Worm (Caenorhabditis elegans) whole organism, L4 larva: Measurements from ENCODE around the gene spe-43.
A peak's percentile ranks its signal among the peaks of the same experiment; 100 is the strongest.

Experiments used
- F26F4.8 ChIP-seq: fragments of 200-800 bp; sonication (Bioruptor generic); conservative IDR thresholded peaks from 2 replicates; pipeline ENCODE4 v1.3.6; 2022; ENCODE audit warnings: missing genetic modification characterization, missing compliant biosample characterization
- F37D6.2 ChIP-seq: sonication (generic microtip); optimal IDR thresholded peaks from 2 replicates; lab custom pipeline; 2016; ENCODE audit warnings: mild to moderate bottlenecking, missing genetic modification characterization, missing compliant biosample characterization
- F49E8.2 ChIP-seq: sonication (generic microtip); optimal IDR thresholded peaks from 2 replicates; lab custom pipeline; 2016; ENCODE audit warnings: missing compliant biosample characterization, mild to moderate bottlenecking, missing genetic modification characterization, borderline replicate concordance
- T20F7.1 ChIP-seq: fragments of 200-800 bp; sonication (Bioruptor generic); optimal IDR thresholded peaks from 2 replicates; lab custom pipeline; 2018; ENCODE audit warnings: mild to moderate bottlenecking, missing genetic modification characterization, missing compliant biosample characterization
- T26A8.4 ChIP-seq: fragments of 200-800 bp; sonication (Bioruptor generic); IDR thresholded peaks from 2 replicates; pipeline ENCODE4 v1.3.6; 2022; ENCODE audit warnings: missing genetic modification characterization, missing compliant biosample characterization
- Y105C5A.15 ChIP-seq: fragments of 200-800 bp; sonication (Bioruptor generic); IDR thresholded peaks from 2 replicates; pipeline ENCODE4 v1.3.6; 2022; ENCODE audit warnings: missing genetic modification characterization, missing compliant biosample characterization
- Y75B8A.6 ChIP-seq: fragments of 200-800 bp; sonication (Bioruptor generic); IDR thresholded peaks from 2 replicates; pipeline ENCODE4 v1.3.6; 2022; ENCODE audit warnings: missing genetic modification reagents, missing genetic modification characterization, missing compliant biosample characterization
- ZK337.2 ChIP-seq: fragments of 200-800 bp; sonication (Bioruptor generic); IDR thresholded peaks from 2 replicates; pipeline ENCODE4 v1.3.6; 2022; ENCODE audit warnings: missing genetic modification reagents, missing genetic modification characterization, missing compliant biosample characterization
- aha-1 ChIP-seq: fragments of 150-350 bp; peaks from one replicate; lab custom pipeline; 2014; ENCODE audit warnings: missing biosample characterization, missing genetic modification characterization
- ama-1 ChIP-seq: fragments of 150-350 bp; optimal IDR thresholded peaks from 2 replicates; lab custom pipeline; 2014; ENCODE audit warnings: inconsistent platforms, mixed read lengths
- ceh-28 ChIP-seq: fragments of 150-350 bp; optimal IDR thresholded peaks from 2 replicates; lab custom pipeline; 2014; ENCODE audit warnings: missing biosample characterization, missing genetic modification reagents, missing genetic modification characterization
- ceh-62 ChIP-seq: sonication (generic microtip); optimal IDR thresholded peaks from 2 replicates; lab custom pipeline; 2017; ENCODE audit warnings: missing biosample characterization, missing genetic modification characterization
- ceh-82 ChIP-seq: sonication (generic microtip); optimal IDR thresholded peaks from 2 replicates; lab custom pipeline; 2017; ENCODE audit warnings: missing biosample characterization, missing genetic modification characterization
- daf-12 ChIP-seq: fragments of 150-350 bp; optimal IDR thresholded peaks from 2 replicates; lab custom pipeline; 2014; ENCODE audit warnings: missing biosample characterization, missing genetic modification reagents, missing genetic modification characterization
- daf-16 ChIP-seq, 3 experiments: sonication (generic microtip); optimal IDR thresholded peaks; 2 replicates each; lab custom pipeline; 2016 to 2017; ENCODE audit warnings: missing genetic modification characterization in 3 of 3, missing genetic modification reagents in 3 of 3, mild to moderate bottlenecking in 2 of 3, missing compliant biosample characterization in 2 of 3, missing biosample characterization in 1 of 3, moderate library complexity in 1 of 3
- dmd-6 ChIP-seq: fragments of 200-800 bp; sonication (Bioruptor generic); IDR thresholded peaks from 2 replicates; pipeline ENCODE4 v1.3.6; 2022; ENCODE audit warnings: missing genetic modification reagents, missing genetic modification characterization, missing compliant biosample characterization
- dmd-8 ChIP-seq: fragments of 200-800 bp; sonication (Bioruptor generic); IDR thresholded peaks from 2 replicates; pipeline ENCODE4 v1.3.6; 2022; ENCODE audit warnings: missing genetic modification characterization, missing compliant biosample characterization
- dmd-9 ChIP-seq: fragments of 200-800 bp; sonication (Bioruptor generic); IDR thresholded peaks from 2 replicates; pipeline ENCODE4 v1.3.6; 2022; ENCODE audit warnings: missing genetic modification reagents, missing genetic modification characterization, missing compliant biosample characterization
- duxl-1 ChIP-seq: sonication (generic microtip); optimal IDR thresholded peaks from 2 replicates; lab custom pipeline; 2016; ENCODE audit warnings: mild to moderate bottlenecking, missing genetic modification characterization, moderate library complexity, missing compliant biosample characterization; ENCODE audit not compliant: poor library complexity
- dve-1 ChIP-seq: sonication (generic microtip); optimal IDR thresholded peaks from 2 replicates; lab custom pipeline; 2017; ENCODE audit warnings: antibody characterized with exemption, mild to moderate bottlenecking, missing genetic modification characterization, missing compliant biosample characterization; ENCODE audit not compliant: insufficient read depth
- egl-27 ChIP-seq: sonication (generic microtip); optimal IDR thresholded peaks from 3 replicates; lab custom pipeline; 2017; ENCODE audit warnings: missing biosample characterization, missing genetic modification reagents, missing genetic modification characterization
- hmg-1.1 ChIP-seq: fragments of 200-800 bp; sonication (Bioruptor generic); IDR thresholded peaks from 2 replicates; pipeline ENCODE4 v1.3.6; 2022; ENCODE audit warnings: missing genetic modification reagents, missing genetic modification characterization, missing compliant biosample characterization
- lin-1 ChIP-seq: fragments of 200-800 bp; sonication (Bioruptor generic); IDR thresholded peaks from 2 replicates; pipeline ENCODE4 v1.3.6; 2022; ENCODE audit warnings: missing genetic modification reagents, missing genetic modification characterization, missing compliant biosample characterization
- lin-15B ChIP-seq: fragments of 150-350 bp; sonication (generic microtip); optimal IDR thresholded peaks from 3 replicates; lab custom pipeline; 2014; ENCODE audit warnings: missing biosample characterization, missing genetic modification characterization
- lin-38 ChIP-seq: fragments of 200-800 bp; sonication (Bioruptor generic); IDR thresholded peaks from 2 replicates; pipeline ENCODE4 v1.3.6; 2022; ENCODE audit warnings: missing genetic modification reagents, missing genetic modification characterization, missing compliant biosample characterization
- lir-3 ChIP-seq: sonication (generic microtip); optimal IDR thresholded peaks from 2 replicates; lab custom pipeline; 2016; ENCODE audit warnings: mild to moderate bottlenecking, missing genetic modification characterization, missing compliant biosample characterization
- madf-9 ChIP-seq: fragments of 200-800 bp; sonication (Bioruptor generic); conservative IDR thresholded peaks from 2 replicates; pipeline ENCODE4 v1.3.6; 2022; ENCODE audit warnings: missing genetic modification reagents, missing genetic modification characterization, missing compliant biosample characterization
- mdt-29 ChIP-seq: fragments of 200-800 bp; sonication (Bioruptor generic); IDR thresholded peaks from 2 replicates; pipeline ENCODE4 v1.3.6; 2022; ENCODE audit warnings: missing genetic modification reagents, missing genetic modification characterization, missing compliant biosample characterization
- nhr-11 ChIP-seq: fragments of 150-350 bp; optimal IDR thresholded peaks from 2 replicates; lab custom pipeline; 2014; ENCODE audit warnings: missing biosample characterization, missing genetic modification characterization
- nhr-25 ChIP-seq: sonication (generic microtip); optimal IDR thresholded peaks from 2 replicates; lab custom pipeline; 2017; ENCODE audit warnings: missing genetic modification characterization, mild to moderate bottlenecking, missing compliant biosample characterization, antibody characterized with exemption, moderate library complexity, borderline replicate concordance; ENCODE audit not compliant: insufficient read depth
- nhr-41 ChIP-seq: fragments of 200-800 bp; sonication (Bioruptor generic); IDR thresholded peaks from 2 replicates; pipeline ENCODE4 v1.3.6; 2022; ENCODE audit warnings: missing genetic modification reagents, missing genetic modification characterization, missing compliant biosample characterization
- nhr-48 ChIP-seq: sonication (generic microtip); optimal IDR thresholded peaks from 2 replicates; lab custom pipeline; 2016; ENCODE audit warnings: mild to moderate bottlenecking, missing genetic modification characterization, missing compliant biosample characterization
- rbr-2 ChIP-seq: sonication (generic microtip); optimal IDR thresholded peaks from 2 replicates; lab custom pipeline; 2016; ENCODE audit warnings: missing genotype, missing genetic modification characterization, missing compliant biosample characterization
- set-16 ChIP-seq: fragments of 200-800 bp; sonication (Bioruptor generic); IDR thresholded peaks from 2 replicates; pipeline ENCODE4 v1.3.6; 2022; ENCODE audit warnings: missing genetic modification reagents, missing genetic modification characterization, missing compliant biosample characterization
- snpc-4 ChIP-seq: fragments of 150-350 bp; optimal IDR thresholded peaks from 2 replicates; lab custom pipeline; 2014; ENCODE audit warnings: missing biosample characterization, missing genetic modification characterization
- spr-3 ChIP-seq: fragments of 200-800 bp; sonication (Bioruptor generic); optimal IDR thresholded peaks from 2 replicates; lab custom pipeline; 2018; ENCODE audit warnings: mild to moderate bottlenecking, missing genetic modification characterization, missing compliant biosample characterization
- unc-62 ChIP-seq, 3 experiments: fragments of 150-350 bp in 1 of 3; sonication (generic microtip); optimal IDR thresholded peaks in 2 of 3; peaks in 1 of 3; 1 replicate in 1 of 3; 2 replicates in 2 of 3; lab custom pipeline; 2014 to 2017; ENCODE audit warnings: missing biosample characterization in 3 of 3, missing genetic modification characterization in 3 of 3, missing genetic modification reagents in 3 of 3, missing genotype in 1 of 3
- vab-7 ChIP-seq: fragments of 200-800 bp; sonication (Bioruptor generic); IDR thresholded peaks from 2 replicates; pipeline ENCODE4 v1.3.6; 2022; ENCODE audit warnings: missing genetic modification reagents, missing genetic modification characterization, missing compliant biosample characterization
- ztf-11 ChIP-seq: fragments of 150-350 bp; optimal IDR thresholded peaks from 2 replicates; lab custom pipeline; 2014; ENCODE audit warnings: missing biosample characterization, missing genetic modification characterization
- ztf-7 ChIP-seq: fragments of 150-350 bp; optimal IDR thresholded peaks from 2 replicates; lab custom pipeline; 2014; ENCODE audit warnings: missing biosample characterization, missing genetic modification characterization

spe-43 gene

DNA sequence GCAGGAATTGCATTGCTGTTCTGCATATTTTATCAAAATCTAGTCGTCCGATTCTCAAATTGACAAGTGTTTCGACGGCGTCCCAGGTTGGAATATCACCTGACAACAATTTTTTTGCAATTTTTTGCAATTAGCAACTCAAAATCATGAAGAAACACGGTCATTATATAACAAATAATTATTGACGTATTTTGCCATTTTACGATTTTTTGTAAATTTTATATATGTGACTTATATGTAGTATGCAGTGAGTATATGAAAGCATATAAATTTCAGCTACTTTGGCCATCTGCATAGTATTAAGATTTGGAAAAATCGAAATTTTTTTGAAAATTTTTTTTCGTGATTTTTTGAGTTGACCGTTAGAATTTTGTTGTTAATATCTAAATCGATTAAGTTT lies 38.6 kb upstream of the spe-43 start, which contains the start of gene F58D2.3:
TSS of gene F58D2.3 (minus strand) at position 101 of the 400 bp plus-strand sequence.
- TF ChIP-seq set-16 (no peak), hmg-1.1 (no peak), Y105C5A.15 (GFP tag; lab: Robert Waterston, UW) (no peak), ztf-7 (tag; lab: Kevin White, UChicago) (no peak), T26A8.4 (GFP tag; lab: Robert Waterston, UW) (no peak), egl-27 (tag; lab: Kevin White, UChicago) (no peak), lin-38 (GFP tag; lab: Robert Waterston, UW) (no peak)

DNA sequence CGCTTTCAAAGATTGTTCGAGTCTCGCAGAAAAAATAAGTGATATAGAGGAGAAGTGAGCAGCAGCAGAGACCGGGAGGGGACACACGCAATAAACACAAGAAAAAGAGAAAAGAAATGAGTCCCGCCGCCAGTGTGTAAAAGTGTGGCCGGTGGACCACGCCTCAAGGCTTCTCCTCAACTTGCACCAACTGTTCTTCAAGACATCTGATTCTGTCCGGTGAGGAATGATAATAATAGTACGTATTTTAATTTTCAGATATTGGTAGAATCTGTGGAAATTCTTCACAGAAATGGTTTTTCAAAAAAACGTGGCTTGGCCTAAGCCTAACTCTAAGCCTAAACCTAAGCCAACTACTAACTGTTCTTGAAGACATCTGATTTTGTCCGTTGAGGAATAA lies 37.1 kb upstream of the spe-43 start, which contains the start of gene lev-1:
TSS of gene lev-1 (minus strand) at position 101 of the 400 bp plus-strand sequence.
- TF ChIP-seq aha-1 (tag; lab: Kevin White, UChicago) (peak; percentile 4), vab-7 (GFP tag; lab: Robert Waterston, UW) (no peak), unc-62 (GFP tag; optimal IDR thresholded peaks at IDR 0.05 in 1 of 2; lab: Kevin White, UChicago) (peak in 1 of 2 experiments; percentile 76), unc-62 (tag; optimal IDR thresholded peaks at IDR 0.05; lab: Kevin White, UChicago) (no peak)

DNA sequence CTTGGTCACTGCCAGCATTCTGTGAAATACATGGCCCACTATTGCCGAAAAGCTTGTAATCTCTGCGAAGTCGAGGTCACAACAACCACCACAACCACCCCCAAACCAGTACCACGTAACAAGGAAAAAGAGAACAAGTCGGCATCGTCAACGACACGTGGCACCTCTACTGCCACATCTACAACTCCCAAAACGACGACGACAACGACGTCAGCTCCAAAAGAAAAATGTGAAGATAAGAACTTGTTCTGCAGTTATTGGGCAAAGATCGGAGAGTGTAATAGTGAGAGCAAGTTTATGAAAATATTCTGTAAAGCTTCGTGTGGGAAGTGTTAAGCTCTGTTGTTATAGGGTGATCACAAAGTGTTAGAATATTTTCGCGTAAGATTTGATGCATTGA lies 31.2 kb upstream of the spe-43 start:
- TF ChIP-seq nhr-41 (GFP tag; lab: Robert Waterston, UW) (no peak), F49E8.2 (no peak), unc-62 (GFP tag; optimal IDR thresholded peaks at IDR 0.05 in 1 of 2; lab: Kevin White, UChicago) (peak in 1 of 2 experiments; percentile 97), unc-62 (tag; optimal IDR thresholded peaks at IDR 0.05; lab: Kevin White, UChicago) (no peak), vab-7 (GFP tag; lab: Robert Waterston, UW) (no peak)

DNA sequence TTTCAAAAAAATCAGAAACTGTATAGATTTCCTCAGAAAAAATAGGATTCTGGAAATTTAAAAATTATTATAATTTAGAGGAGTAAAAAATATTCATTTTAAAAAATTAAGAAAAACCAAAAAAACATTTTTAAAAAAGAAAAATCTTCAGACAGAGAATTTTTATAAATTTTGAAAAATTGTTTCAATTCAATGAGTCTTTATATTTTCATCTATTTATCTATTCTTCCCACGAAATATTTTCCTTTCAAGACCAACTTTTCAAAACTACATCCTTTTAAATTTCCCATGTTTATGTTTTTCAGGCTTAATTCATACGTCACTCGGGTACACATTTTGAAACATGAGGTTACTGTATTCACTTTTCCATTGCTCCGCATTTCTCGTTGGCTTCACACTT lies 28.1 kb upstream of the spe-43 start, which contains the start of gene nas-14:
TSS of gene nas-14 (plus strand) at position 301 of the 400 bp plus-strand sequence.
- TF ChIP-seq lin-38 (GFP tag; lab: Robert Waterston, UW) = no peak
- TF ChIP-seq dmd-6 (GFP tag; lab: Robert Waterston, UW) = no peak
- TF ChIP-seq dmd-8 = no peak
- TF ChIP-seq ztf-7 (tag; lab: Kevin White, UChicago) = no peak
- no peak for TF ChIP-seq ama-1
- TF ChIP-seq nhr-48 (tag; lab: Kevin White, UChicago) = no peak
- TF ChIP-seq F49E8.2 = no peak
- no peak for TF ChIP-seq daf-12 (tag; lab: Kevin White, UChicago)
- no peak for TF ChIP-seq duxl-1
- TF ChIP-seq F37D6.2 = no peak
- no peak for TF ChIP-seq nhr-11 (tag; lab: Kevin White, UChicago)
- TF ChIP-seq ceh-62 (tag; lab: Kevin White, UChicago) = no peak
- no peak for TF ChIP-seq F26F4.8 (GFP tag; lab: Robert Waterston, UW)
- TF ChIP-seq lir-3 = no peak
- no peak for TF ChIP-seq mdt-29
- no peak for TF ChIP-seq T20F7.1 (GFP tag; lab: Kevin White, UChicago)
- TF ChIP-seq lin-15B (tag; lab: Kevin White, UChicago) = no peak
- no peak for TF ChIP-seq aha-1 (tag; lab: Kevin White, UChicago)
- TF ChIP-seq spr-3 (GFP tag; lab: Kevin White, UChicago) = no peak

DNA sequence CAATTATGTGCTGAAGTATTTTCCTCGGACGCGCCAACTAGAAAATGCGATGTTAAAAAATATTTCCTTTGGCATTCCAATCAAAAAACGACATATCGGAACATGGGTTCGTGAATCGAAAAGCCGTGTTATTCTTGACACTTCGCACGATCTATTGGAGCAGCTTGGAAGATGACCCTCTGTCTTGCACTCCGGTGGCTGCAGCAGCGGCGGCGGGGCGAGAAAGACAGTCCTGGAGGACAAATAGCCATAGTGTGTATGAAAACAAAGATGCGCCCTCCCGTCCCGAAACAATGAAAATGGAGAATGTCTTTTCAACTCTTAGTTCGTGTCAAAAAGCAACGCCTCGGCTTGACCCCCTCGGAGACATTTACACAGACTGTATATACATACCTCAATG lies 25.4 kb upstream of the spe-43 start:
- TF ChIP-seq egl-27 (tag; lab: Kevin White, UChicago) (no peak), aha-1 (tag; lab: Kevin White, UChicago) (peak; percentile 60), Y75B8A.6 (GFP tag; lab: Robert Waterston, UW) (no peak), unc-62 (GFP tag; optimal IDR thresholded peaks at IDR 0.05 in 1 of 2; lab: Kevin White, UChicago) (peak in 1 of 2 experiments; percentile 10), unc-62 (tag; optimal IDR thresholded peaks at IDR 0.05; lab: Kevin White, UChicago) (no peak)

DNA sequence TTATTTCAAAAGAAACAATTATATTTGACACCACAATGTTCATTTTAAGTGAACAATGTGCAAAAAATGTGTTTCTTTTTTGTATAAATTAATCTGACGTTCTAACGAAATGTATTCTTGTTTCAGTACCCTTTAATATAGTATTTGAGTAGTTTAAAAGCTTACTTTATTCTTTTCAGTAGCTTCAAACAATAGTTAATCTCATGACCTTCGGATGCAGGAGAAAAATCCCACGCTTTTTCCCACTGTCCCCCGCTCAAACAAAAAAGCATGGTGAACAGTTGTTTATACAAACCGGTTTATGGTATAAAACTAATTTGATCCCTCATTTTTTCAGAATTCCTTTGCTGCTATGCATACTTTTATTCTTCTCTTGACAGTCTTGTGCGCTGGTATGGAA lies 23.0 kb upstream of the spe-43 start, which contains the start of gene scl-14:
TSS of gene scl-14 (plus strand) at position 301 of the 400 bp plus-strand sequence.
- TF ChIP-seq lin-1 (GFP tag; lab: Robert Waterston, UW) = no peak
- TF ChIP-seq snpc-4 (tag; lab: Kevin White, UChicago) = no peak
- TF ChIP-seq rbr-2 (tag; lab: Kevin White, UChicago) = no peak
- TF ChIP-seq duxl-1 = no peak
- TF ChIP-seq ceh-82 (tag; lab: Kevin White, UChicago) = no peak
- no peak for TF ChIP-seq nhr-25 (tag; lab: Kevin White, UChicago)
- TF ChIP-seq madf-9 (GFP tag; lab: Robert Waterston, UW) = no peak
- no peak for TF ChIP-seq ceh-28 (tag; lab: Kevin White, UChicago)
- TF ChIP-seq dmd-9 (GFP tag; lab: Robert Waterston, UW) = no peak
- no peak for TF ChIP-seq ztf-11 (tag; lab: Kevin White, UChicago)
- TF ChIP-seq unc-62 (GFP tag; optimal IDR thresholded peaks at IDR 0.05 in 1 of 2; lab: Kevin White, UChicago) = no peak
- no peak for TF ChIP-seq unc-62 (tag; optimal IDR thresholded peaks at IDR 0.05; lab: Kevin White, UChicago)
- TF ChIP-seq ceh-62 (tag; lab: Kevin White, UChicago) = no peak
- TF ChIP-seq daf-16 (GFP tag; optimal IDR thresholded peaks at IDR 0.05; lab: Kevin White, UChicago) = no peak
- TF ChIP-seq daf-16 (tag; optimal IDR thresholded peaks at IDR 0.05; lab: Kevin White, UChicago) = no peak
- no peak for TF ChIP-seq spr-3 (GFP tag; lab: Kevin White, UChicago)
- TF ChIP-seq ZK337.2 = no peak
- no peak for TF ChIP-seq dve-1
